Worm (Caenorhabditis elegans) whole organism, L4 larva: ENCODE measurements around the gene F44D12.2.

Experiments used
- R02D3.7 ChIP-seq: fragments of 150-350 bp; sonication (generic microtip); optimal IDR thresholded peaks from 3 replicates; lab custom pipeline; 2014; ENCODE audit warnings: missing biosample characterization, missing genetic modification characterization
- Y75B8A.6 ChIP-seq: fragments of 200-800 bp; sonication (Bioruptor generic); IDR thresholded peaks from 2 replicates; pipeline ENCODE4 v1.3.6; 2022; ENCODE audit warnings: missing genetic modification reagents, missing genetic modification characterization, missing compliant biosample characterization
- ZK337.2 ChIP-seq: fragments of 200-800 bp; sonication (Bioruptor generic); IDR thresholded peaks from 2 replicates; pipeline ENCODE4 v1.3.6; 2022; ENCODE audit warnings: missing genetic modification reagents, missing genetic modification characterization, missing compliant biosample characterization
- aly-2 ChIP-seq: sonication (generic microtip); optimal IDR thresholded peaks from 2 replicates; lab custom pipeline; 2018; ENCODE audit warnings: missing biosample characterization, missing genetic modification characterization
- ama-1 ChIP-seq: fragments of 150-350 bp; optimal IDR thresholded peaks from 2 replicates; lab custom pipeline; 2014; ENCODE audit warnings: inconsistent platforms, mixed read lengths
- arid-1 ChIP-seq: fragments of 200-800 bp; sonication (Bioruptor generic); conservative IDR thresholded peaks from 2 replicates; pipeline ENCODE4 v1.3.6; 2022; ENCODE audit warnings: missing genetic modification reagents, missing genetic modification characterization, missing compliant biosample characterization
- attf-4 ChIP-seq: sonication (generic microtip); optimal IDR thresholded peaks from 3 replicates; lab custom pipeline; 2017; ENCODE audit warnings: missing biosample characterization, missing genetic modification characterization
- ceh-32 ChIP-seq: sonication (generic microtip); optimal IDR thresholded peaks from 2 replicates; lab custom pipeline; 2016; ENCODE audit warnings: mild to moderate bottlenecking, missing genetic modification characterization, missing compliant biosample characterization; ENCODE audit not compliant: poor library complexity
- ceh-62 ChIP-seq: sonication (generic microtip); optimal IDR thresholded peaks from 2 replicates; lab custom pipeline; 2017; ENCODE audit warnings: missing biosample characterization, missing genetic modification characterization
- cey-2 ChIP-seq: sonication (generic microtip); optimal IDR thresholded peaks from 3 replicates; lab custom pipeline; 2017; ENCODE audit warnings: missing genetic modification characterization, mild to moderate bottlenecking, missing compliant biosample characterization, antibody characterized with exemption, borderline replicate concordance; ENCODE audit not compliant: insufficient read depth
- daf-16 ChIP-seq, 3 experiments: sonication (generic microtip); optimal IDR thresholded peaks; 2 replicates each; lab custom pipeline; 2016 to 2017; ENCODE audit warnings: missing genetic modification characterization in 3 of 3, missing genetic modification reagents in 3 of 3, mild to moderate bottlenecking in 2 of 3, missing compliant biosample characterization in 2 of 3, missing biosample characterization in 1 of 3, moderate library complexity in 1 of 3
- dmd-9 ChIP-seq: fragments of 200-800 bp; sonication (Bioruptor generic); IDR thresholded peaks from 2 replicates; pipeline ENCODE4 v1.3.6; 2022; ENCODE audit warnings: missing genetic modification reagents, missing genetic modification characterization, missing compliant biosample characterization
- duxl-1 ChIP-seq: sonication (generic microtip); optimal IDR thresholded peaks from 2 replicates; lab custom pipeline; 2016; ENCODE audit warnings: mild to moderate bottlenecking, missing genetic modification characterization, moderate library complexity, missing compliant biosample characterization; ENCODE audit not compliant: poor library complexity
- fkh-10 ChIP-seq: fragments of 150-350 bp; optimal IDR thresholded peaks from 2 replicates; lab custom pipeline; 2014; ENCODE audit warnings: missing biosample characterization, missing genetic modification reagents, missing genetic modification characterization
- hif-1 ChIP-seq, 2 experiments: sonication (generic microtip); optimal IDR thresholded peaks; 2 replicates each; lab custom pipeline; 2016 to 2017; ENCODE audit warnings: missing compliant biosample characterization in 2 of 2, missing genetic modification characterization in 2 of 2, missing genetic modification reagents in 2 of 2, missing genotype in 2 of 2, mild to moderate bottlenecking in 1 of 2
- lin-1 ChIP-seq: fragments of 200-800 bp; sonication (Bioruptor generic); IDR thresholded peaks from 2 replicates; pipeline ENCODE4 v1.3.6; 2022; ENCODE audit warnings: missing genetic modification reagents, missing genetic modification characterization, missing compliant biosample characterization
- lin-29 ChIP-seq: fragments of 200-800 bp; sonication (Bioruptor generic); IDR thresholded peaks from 2 replicates; pipeline ENCODE4 v1.3.6; 2022; ENCODE audit warnings: missing genetic modification reagents, missing genetic modification characterization, missing compliant biosample characterization
- lin-38 ChIP-seq: fragments of 200-800 bp; sonication (Bioruptor generic); IDR thresholded peaks from 2 replicates; pipeline ENCODE4 v1.3.6; 2022; ENCODE audit warnings: missing genetic modification reagents, missing genetic modification characterization, missing compliant biosample characterization
- madf-9 ChIP-seq: fragments of 200-800 bp; sonication (Bioruptor generic); conservative IDR thresholded peaks from 2 replicates; pipeline ENCODE4 v1.3.6; 2022; ENCODE audit warnings: missing genetic modification reagents, missing genetic modification characterization, missing compliant biosample characterization
- mxl-3 ChIP-seq: fragments of 200-800 bp; sonication (Bioruptor generic); optimal IDR thresholded peaks from 2 replicates; lab custom pipeline; 2018; ENCODE audit warnings: mild to moderate bottlenecking, missing genetic modification characterization, missing compliant biosample characterization
- nhr-111 ChIP-seq: fragments of 200-800 bp; sonication (Bioruptor generic); optimal IDR thresholded peaks from 2 replicates; lab custom pipeline; 2018; ENCODE audit warnings: mild to moderate bottlenecking, missing genetic modification characterization, missing compliant biosample characterization
- nhr-48 ChIP-seq: sonication (generic microtip); optimal IDR thresholded peaks from 2 replicates; lab custom pipeline; 2016; ENCODE audit warnings: mild to moderate bottlenecking, missing genetic modification characterization, missing compliant biosample characterization
- nhr-76 ChIP-seq: fragments of 150-350 bp; optimal IDR thresholded peaks from 2 replicates; lab custom pipeline; 2014; ENCODE audit warnings: missing biosample characterization, missing genetic modification characterization
- pha-4 ChIP-seq, 2 experiments: fragments of 150-350 bp in 1 of 2; fragments of 200-800 bp in 1 of 2; sonication (Bioruptor generic) in 1 of 2; IDR thresholded peaks in 1 of 2; optimal IDR thresholded peaks in 1 of 2; 2 replicates each; pipeline versions ENCODE4 v1.3.6 to Lab custom; 2014 to 2022; ENCODE audit warnings: missing genetic modification characterization in 2 of 2, missing genetic modification reagents in 2 of 2, missing biosample characterization in 1 of 2, missing compliant biosample characterization in 1 of 2
- sdz-12 ChIP-seq: fragments of 200-800 bp; sonication (Bioruptor generic); optimal IDR thresholded peaks from 2 replicates; lab custom pipeline; 2018; ENCODE audit warnings: mild to moderate bottlenecking, missing genetic modification characterization, missing compliant biosample characterization
- spr-3 ChIP-seq: fragments of 200-800 bp; sonication (Bioruptor generic); optimal IDR thresholded peaks from 2 replicates; lab custom pipeline; 2018; ENCODE audit warnings: mild to moderate bottlenecking, missing genetic modification characterization, missing compliant biosample characterization
- unc-130 ChIP-seq: sonication (generic microtip); optimal IDR thresholded peaks from 2 replicates; lab custom pipeline; 2016; ENCODE audit warnings: missing genetic modification reagents, missing genetic modification characterization, missing compliant biosample characterization
- vab-7 ChIP-seq: fragments of 200-800 bp; sonication (Bioruptor generic); IDR thresholded peaks from 2 replicates; pipeline ENCODE4 v1.3.6; 2022; ENCODE audit warnings: missing genetic modification reagents, missing genetic modification characterization, missing compliant biosample characterization
- zfp-2 ChIP-seq: sonication (generic microtip); optimal IDR thresholded peaks from 2 replicates; lab custom pipeline; 2016; ENCODE audit warnings: mild to moderate bottlenecking, missing genetic modification characterization, missing compliant biosample characterization
- zip-11 ChIP-seq: fragments of 200-800 bp; sonication (Bioruptor generic); IDR thresholded peaks from 2 replicates; pipeline ENCODE4 v1.3.6; 2022; ENCODE audit warnings: missing genetic modification characterization, missing compliant biosample characterization

The F44D12.2 gene

DNA sequence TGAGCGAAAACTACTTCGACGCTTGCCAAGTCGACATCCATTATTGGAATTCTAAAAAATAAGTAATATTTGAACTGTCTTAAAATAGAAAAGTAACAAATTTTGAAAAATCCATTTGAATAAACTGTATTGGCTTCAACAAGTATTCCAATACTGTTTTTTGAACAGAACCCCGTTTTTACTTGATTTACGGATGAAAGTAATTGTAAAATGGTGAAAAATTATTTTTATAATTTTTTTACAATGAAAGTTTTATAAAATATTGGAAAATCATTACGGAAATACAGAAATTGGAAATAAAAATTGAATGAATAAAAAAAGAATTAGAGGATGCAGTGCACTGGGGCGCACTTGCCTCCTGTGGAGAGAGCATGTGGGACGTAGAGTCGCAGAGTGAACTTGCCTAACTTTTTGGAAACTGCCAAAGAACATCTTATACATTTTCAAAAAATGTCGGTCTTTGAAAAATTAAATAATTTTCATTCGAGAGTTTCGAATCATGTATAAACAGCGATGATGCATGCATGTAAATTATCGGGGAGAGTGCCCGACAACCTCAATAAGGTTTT, 35.2 kb downstream of the F44D12.2 start, which contains the start of gene rrp-1:
Gene rrp-1, minus strand, starts transcription at position 51 of the 569 bp plus-strand sequence.
- TF ChIP-seq ceh-62 (no peak), unc-130 (GFP tag; lab: Kevin White, UChicago) (no peak), lin-38 (GFP tag; lab: Robert Waterston, UW) (peak; percentile 79), pha-4 (GFP tag; IDR thresholded peaks at IDR 0.05; lab: Robert Waterston, UW) (no peak), pha-4 (tag; optimal IDR thresholded peaks at IDR 0.05; lab: Kevin White, UChicago) (no peak)

DNA sequence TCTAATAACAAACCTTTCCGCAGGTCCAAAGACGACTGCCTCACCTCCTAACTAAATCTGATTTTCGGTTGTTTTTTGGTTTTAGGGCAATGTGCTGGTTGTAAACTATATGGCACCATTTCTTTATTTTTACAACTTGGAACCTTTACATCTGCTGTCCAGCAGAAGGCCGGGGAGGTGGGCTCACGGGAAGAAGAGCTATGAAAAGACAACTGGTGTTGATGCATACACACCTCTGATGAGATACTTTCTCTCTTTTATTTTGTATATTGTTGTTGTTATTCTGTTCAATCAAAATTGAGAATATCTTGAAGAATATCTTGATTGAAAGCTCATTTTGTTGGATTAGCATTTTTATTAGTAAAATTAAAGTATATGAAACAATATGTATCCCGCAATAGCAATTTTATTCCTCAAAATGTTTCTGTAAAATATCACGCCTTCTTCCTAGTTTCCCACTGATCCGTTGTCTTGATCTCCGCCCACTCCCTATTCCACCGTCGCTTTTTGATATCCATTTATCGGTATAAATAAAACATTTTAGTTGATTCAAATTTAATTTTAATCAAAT, 39.8 kb downstream of the F44D12.2 start, which contains the start of gene dhp-2:
Gene dhp-2, plus strand, starts transcription at position 521 of the 571 bp plus-strand sequence.
- TF ChIP-seq daf-16 (GFP tag; optimal IDR thresholded peaks at IDR 0.05; lab: Kevin White, UChicago) (peak in 1 of 2 experiments; percentile 56), daf-16 (tag; optimal IDR thresholded peaks at IDR 0.05; lab: Kevin White, UChicago) (no peak), nhr-76 (tag; lab: Kevin White, UChicago) (no peak), pha-4 (GFP tag; IDR thresholded peaks at IDR 0.05; lab: Robert Waterston, UW) (no peak), pha-4 (tag; optimal IDR thresholded peaks at IDR 0.05; lab: Kevin White, UChicago) (no peak)

DNA sequence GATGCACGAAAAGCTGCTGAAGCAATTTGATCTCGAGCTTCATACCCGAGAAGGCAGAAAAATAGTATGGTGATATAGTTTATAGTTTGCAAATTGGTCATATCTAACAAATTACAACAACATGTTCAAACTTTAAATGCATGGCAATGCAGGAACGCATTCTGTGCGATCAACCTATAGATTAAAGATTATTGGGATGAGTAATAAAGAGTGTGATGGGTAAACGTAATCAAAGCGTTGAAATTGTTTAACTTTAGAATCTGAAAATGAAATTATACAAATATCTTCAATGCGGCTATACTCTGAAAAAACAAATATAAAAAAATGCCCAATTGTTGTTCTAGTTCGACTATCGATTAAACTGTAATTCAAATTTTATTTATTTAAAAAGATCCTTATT, 41.2 kb downstream of the F44D12.2 start, which contains the start of gene C47E12.14:
Gene C47E12.14, minus strand, starts transcription at position 101 of the 400 bp plus-strand sequence.
- no peak for TF ChIP-seq zip-11 (GFP tag; lab: Robert Waterston, UW)
- TF ChIP-seq Y75B8A.6 (GFP tag; lab: Robert Waterston, UW) = no peak
- no peak for TF ChIP-seq ceh-62
- no peak for TF ChIP-seq sdz-12 (GFP tag; lab: Kevin White, UChicago)
- TF ChIP-seq ceh-32 (tag; lab: Kevin White, UChicago) = no peak
- no peak for TF ChIP-seq nhr-111 (GFP tag; lab: Kevin White, UChicago)
- TF ChIP-seq zfp-2 = no peak
- no peak for TF ChIP-seq duxl-1 (tag; lab: Kevin White, UChicago)
- no peak for TF ChIP-seq fkh-10
- no peak for TF ChIP-seq nhr-48 (tag; lab: Kevin White, UChicago)
- TF ChIP-seq spr-3 (GFP tag; lab: Kevin White, UChicago) = no peak
- TF ChIP-seq ZK337.2 = no peak
- no peak for TF ChIP-seq hif-1 (tag; optimal IDR thresholded peaks at IDR 0.05; lab: Kevin White, UChicago)
- TF ChIP-seq arid-1 (GFP tag; lab: Robert Waterston, UW) = no peak
- TF ChIP-seq cey-2 (tag; lab: Kevin White, UChicago) = no peak

DNA sequence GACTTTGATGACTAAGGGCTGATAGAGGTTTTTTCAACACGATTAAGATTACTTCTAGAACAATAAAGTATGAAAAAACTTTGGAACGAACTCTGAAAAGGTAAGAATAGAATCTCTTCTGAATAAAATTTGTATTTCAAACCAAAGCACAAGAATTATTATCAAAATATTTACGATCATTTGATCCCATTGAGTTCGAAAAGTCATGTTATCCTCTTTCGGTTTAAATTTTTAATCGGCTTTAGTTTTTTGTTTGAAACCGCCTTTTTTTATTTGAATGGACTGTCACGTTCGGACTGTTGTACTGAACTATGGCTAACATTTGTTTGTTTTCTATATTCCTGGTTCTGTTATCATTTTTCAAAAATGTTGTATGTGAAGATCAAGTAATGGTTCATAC, 43.1 kb downstream of the F44D12.2 start, which contains the start of gene C47E12.9:
Gene C47E12.9, plus strand, starts transcription at position 301 of the 400 bp plus-strand sequence.
- no peak for TF ChIP-seq R02D3.7

DNA sequence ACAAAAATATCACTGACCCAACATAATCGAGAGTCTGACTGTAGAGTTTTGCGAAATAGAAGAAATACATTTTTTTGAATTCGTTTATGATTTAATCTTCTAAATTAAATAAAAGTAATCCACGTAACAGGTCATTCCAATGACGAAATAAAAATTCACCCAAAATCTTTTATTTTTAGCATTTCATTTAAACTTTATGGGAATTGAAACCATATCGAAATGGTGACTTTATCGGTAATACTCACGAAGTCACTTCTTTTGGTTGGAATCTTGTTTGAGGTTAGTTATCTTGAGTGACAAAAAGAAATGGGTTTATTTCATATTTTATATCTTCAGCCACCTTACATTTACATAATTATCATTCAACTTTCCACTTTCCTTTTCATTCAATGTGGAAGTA, 44.9 kb downstream of the F44D12.2 start, which contains the start of the genes C47E12.12 and C47E12.10:
Gene C47E12.12, minus strand, starts transcription at position 101 of the 400 bp plus-strand sequence.
Gene C47E12.10, plus strand, starts transcription at position 172 of the 400 bp plus-strand sequence.
- TF ChIP-seq lin-1 (no peak), lin-29 (GFP tag; lab: Robert Waterston, UW) (no peak)

DNA sequence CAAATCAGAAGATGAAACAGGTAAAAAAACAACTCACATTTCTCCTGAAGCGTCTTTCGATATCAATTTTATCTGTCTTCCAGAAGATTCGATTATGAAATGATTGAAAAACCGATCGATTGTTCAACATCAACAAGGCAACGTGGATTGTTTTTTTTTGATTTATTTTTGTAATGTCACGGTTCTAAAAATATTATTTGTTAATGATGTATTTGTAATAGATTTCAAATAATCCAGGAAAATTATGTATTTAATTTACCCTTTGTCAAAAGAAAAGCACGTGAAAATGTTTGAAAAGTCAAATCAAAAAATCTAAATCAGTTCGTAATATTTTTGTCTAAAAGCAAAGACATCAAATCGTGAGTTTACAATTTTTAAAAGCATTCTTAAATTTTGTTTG, 48.5 kb downstream of the F44D12.2 start, which contains the start of the genes kin-5 and C47E12.11:
Gene kin-5, minus strand, starts transcription at position 101 of the 400 bp plus-strand sequence.
Gene C47E12.11, plus strand, starts transcription at position 320 of the 400 bp plus-strand sequence.
- no peak for TF ChIP-seq attf-4 (tag; lab: Kevin White, UChicago)
- TF ChIP-seq ama-1 (lab: Kevin White, UChicago) = no peak
- TF ChIP-seq madf-9 (GFP tag; lab: Robert Waterston, UW) = no peak
- no peak for TF ChIP-seq dmd-9 (GFP tag; lab: Robert Waterston, UW)
- no peak for TF ChIP-seq vab-7 (GFP tag; lab: Robert Waterston, UW)
- TF ChIP-seq mxl-3 (GFP tag; lab: Kevin White, UChicago) = no peak
- no peak for TF ChIP-seq lin-29 (GFP tag; lab: Robert Waterston, UW)
- TF ChIP-seq cey-2 (tag; lab: Kevin White, UChicago) = no peak
- no peak for TF ChIP-seq daf-16 (GFP tag; optimal IDR thresholded peaks at IDR 0.05; lab: Kevin White, UChicago)
- no peak for TF ChIP-seq daf-16 (tag; optimal IDR thresholded peaks at IDR 0.05; lab: Kevin White, UChicago)
- TF ChIP-seq aly-2 (tag; lab: Kevin White, UChicago) = no peak
